Fruit fly (Drosophila melanogaster) whole organism, wandering third instar larva: ENCODE data around the gene CG18675.

Experiments used
- CG32264 ChIP-seq: fragments of 200-800 bp; sonication (Bioruptor generic); optimal IDR thresholded peaks from 2 replicates; lab custom pipeline; 2016; ENCODE audit warnings: missing biosample characterization, missing genetic modification characterization
- Hr78 ChIP-seq: fragments of >200 bp; optimal IDR thresholded peaks from 2 replicates; lab custom pipeline; 2017; ENCODE audit warnings: missing biosample characterization, missing genetic modification characterization
- Jra ChIP-seq: sonication (Bioruptor generic); optimal IDR thresholded peaks from 2 replicates; lab custom pipeline; 2016; ENCODE audit warnings: missing biosample characterization, missing genetic modification characterization
- Mio ChIP-seq: sonication (Bioruptor generic); optimal IDR thresholded peaks from 2 replicates; lab custom pipeline; 2016; ENCODE audit warnings: missing biosample characterization, missing genetic modification characterization
- Vsx2 ChIP-seq: fragments of 200-300, 225-300 bp; sonication (Bioruptor generic); optimal IDR thresholded peaks from 2 replicates; lab custom pipeline; 2018; ENCODE audit warnings: missing biosample characterization, missing genetic modification characterization; ENCODE audit not compliant: partially characterized antibody
- dl ChIP-seq, 2 experiments: fragments of 175-275, 200-275 bp in 1 of 2; fragments of 200-275 bp in 1 of 2; sonication (Bioruptor generic); optimal IDR thresholded peaks; lab custom pipeline; 2018; ENCODE audit warnings: mild to moderate bottlenecking in 2 of 2, missing biosample characterization in 2 of 2, missing genetic modification characterization in 2 of 2, moderate library complexity in 2 of 2; ENCODE audit not compliant: partially characterized antibody in 2 of 2, insufficient read depth in 1 of 2
- dmrt93B ChIP-seq: fragments of 200-800 bp; sonication (Bioruptor generic); optimal IDR thresholded peaks from 2 replicates; lab custom pipeline; 2018; ENCODE audit warnings: missing biosample characterization, mild to moderate bottlenecking, missing genetic modification characterization
- fru ChIP-seq: fragments of 200-800 bp; sonication (Bioruptor generic); optimal IDR thresholded peaks from 3 replicates; lab custom pipeline; 2016; ENCODE audit warnings: missing biosample characterization, mild to moderate bottlenecking, missing genetic modification characterization
- psq ChIP-seq: fragments of 200-800 bp; sonication (Bioruptor generic); optimal IDR thresholded peaks from 3 replicates; lab custom pipeline; 2017; ENCODE audit warnings: missing biosample characterization, mild to moderate bottlenecking, missing genetic modification characterization, moderate library complexity
- usp ChIP-seq: fragments of >200 bp; optimal IDR thresholded peaks from 2 replicates; lab custom pipeline; 2017; ENCODE audit warnings: missing biosample characterization, missing genetic modification characterization

- no peak for TF ChIP-seq Jra (GFP tag; lab: Kevin White, UChicago)
- TF ChIP-seq dl (GFP tag; optimal IDR thresholded peaks at IDR 0.05; lab: Kevin White, UChicago; ENCODE audit: insufficient read depth in 1 of 2, partially characterized antibody in 2 of 2), result no peak
- no peak for TF ChIP-seq Vsx2 (GFP tag; lab: Kevin White, UChicago)
- no peak for TF ChIP-seq Mio (GFP tag; lab: Kevin White, UChicago)
- no peak for TF ChIP-seq psq (GFP tag; lab: Kevin White, UChicago)
- TF ChIP-seq usp, result no peak
- no peak for TF ChIP-seq fru (GFP tag; lab: Kevin White, UChicago)
- TF ChIP-seq Hr78 (GFP tag; lab: Kevin White, UChicago), result no peak
- TF ChIP-seq dmrt93B, result no peak
- no peak for TF ChIP-seq CG32264 (GFP tag; lab: Kevin White, UChicago)
Measured at dm6 chr3L:4238195-4238594, 64.5 kb downstream of the CG18675 start.
